In the genomic region with DNA sequence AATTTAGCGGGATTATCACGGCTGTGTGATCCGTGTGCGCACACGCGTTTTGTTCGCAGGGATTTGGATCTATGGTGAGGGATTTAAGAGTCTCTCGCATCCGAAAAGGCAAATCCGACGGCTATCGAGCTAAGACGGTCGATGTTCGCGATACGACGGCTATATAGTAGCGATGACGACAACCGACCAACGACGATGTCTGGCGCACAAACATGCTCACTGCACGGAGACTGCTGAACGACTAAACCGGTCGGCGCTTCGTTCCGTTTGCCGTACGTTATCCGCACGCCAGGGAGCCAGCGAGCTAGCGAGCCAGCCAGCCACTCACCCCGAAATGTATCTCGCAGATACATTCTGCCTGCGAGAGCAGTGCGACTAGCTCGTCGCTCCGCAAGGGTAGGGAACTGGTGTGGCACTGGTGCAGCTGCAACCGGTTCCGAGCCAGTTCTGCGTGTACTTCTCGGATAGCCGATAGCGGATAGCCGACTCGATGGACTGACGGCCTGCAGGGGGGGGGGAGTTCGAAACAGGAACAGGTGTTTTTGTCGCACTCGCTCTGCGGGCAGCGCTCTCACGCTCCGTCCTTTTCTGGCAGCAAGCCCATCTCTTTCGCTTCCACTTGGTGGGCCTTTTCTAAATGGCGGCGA, we compare ENCODE assay signal across 7 fruit fly cellular contexts.
TF ChIP-seq lines count a peak whose summit lies in the region.

TSS of gene tup (minus strand) at position 248 of the 647 bp plus-strand sequence.

- peak; percentile 39 to 45 for TF ChIP-seq CTCF in S2 (optimal IDR thresholded peaks at IDR 0.05; lab: Kevin White, UChicago)
- TF ChIP-seq CTCF in whole organism, embryonic (GFP tag; optimal IDR thresholded peaks at IDR 0.05; lab: Kevin White, UChicago), result no peak

TF ChIP-seq in whole organism, 6 proteins besides CTCF, POLR2A, EP300 and RAD21:
- peak in 1 of 2 experiments; percentile 18 for TF ChIP-seq EcR (GFP tag; optimal IDR thresholded peaks at IDR 0.05; lab: Kevin White, UChicago)
- peak; percentile 86 for TF ChIP-seq CG8478 (optimal IDR thresholded peaks at IDR 0.05; lab: Kevin White, UChicago)
- no peak for TF ChIP-seq usp (GFP tag; optimal IDR thresholded peaks at IDR 0.05; lab: Kevin White, UChicago)
TF ChIP-seq in whole organism: peak in this region for 2.

TF ChIP-seq in whole organism, adult, 20 proteins besides CTCF, POLR2A, EP300 and RAD21:
- TF ChIP-seq pad (GFP tag; optimal IDR thresholded peaks at IDR 0.05; lab: Kevin White, UChicago), result peak; percentile 87
- no peak for TF ChIP-seq ovo (GFP tag; optimal IDR thresholded peaks at IDR 0.05; lab: Kevin White, UChicago)

TF ChIP-seq in whole organism, embryonic, 481 proteins besides CTCF, POLR2A, EP300 and RAD21 (continues in another document):
- TF ChIP-seq Atf-2 (GFP tag; optimal IDR thresholded peaks at IDR 0.05; lab: Kevin White, UChicago) (no peak), da (GFP tag; optimal IDR thresholded peaks at IDR 0.05; lab: Kevin White, UChicago) (peak; percentile 11), CG6254 (GFP tag; optimal IDR thresholded peaks at IDR 0.05; lab: Kevin White, UChicago) (peak; percentile 12), Nf-YB (GFP tag; optimal IDR thresholded peaks at IDR 0.05; lab: Kevin White, UChicago) (peak; percentile 99), vvl (GFP tag; IDR thresholded peaks at IDR 0.05; lab: Robert Waterston, UW) (peak; percentile 55), HmgD (GFP tag; optimal IDR thresholded peaks at IDR 0.05; lab: Kevin White, UChicago) (peak; percentile 65), CG6175 (GFP tag; IDR thresholded peaks at IDR 0.05; lab: Robert Waterston, UW) (0 out of 3 replicates have a peak, but pooled peaks have one; percentile 13), sc (optimal IDR thresholded peaks at IDR 0.05; lab: Kevin White, UChicago) (no peak), sc (GFP tag; optimal IDR thresholded peaks at IDR 0.05; lab: Kevin White, UChicago) (peak; percentile 3), CG32767 (GFP tag; IDR thresholded peaks at IDR 0.05; lab: Robert Waterston, UW) (peak; percentile 72), ash1 (GFP tag; optimal IDR thresholded peaks at IDR 0.05; lab: Kevin White, UChicago) (peak; percentile 51), CG12769 (tag; optimal IDR thresholded peaks at IDR 0.05; lab: Kevin White, UChicago) (peak; percentile 76), ci (GFP tag; IDR thresholded peaks at IDR 0.05; lab: Robert Waterston, UW) (peak; percentile 73; the same call in 2 of the 3 replicates), CG34224 (GFP tag; IDR thresholded peaks at IDR 0.05; lab: Robert Waterston, UW; ENCODE audit: partially characterized antibody) (0 out of 3 replicates have a peak, but pooled peaks have one; percentile 21), tna (GFP tag; IDR thresholded peaks at IDR 0.05; lab: Robert Waterston, UW; ENCODE audit: partially characterized antibody) (no peak), CG30020 (tag; optimal IDR thresholded peaks at IDR 0.05; lab: Kevin White, UChicago) (no peak), row (GFP tag; IDR thresholded peaks at IDR 0.05; lab: Robert Waterston, UW) (peak; percentile 13; the same call in 1 of the 3 replicates)

TF ChIP-seq in whole organism, prepupa, 60 proteins besides CTCF, POLR2A, EP300 and RAD21 (continues in another document):
- TF ChIP-seq Eip78C (GFP tag; lab: Kevin White, UChicago), result peak; percentile 81
- TF ChIP-seq Met (GFP tag; optimal IDR thresholded peaks at IDR 0.05; lab: Kevin White, UChicago), result peak; percentile 2
- TF ChIP-seq spab (GFP tag; optimal IDR thresholded peaks at IDR 0.05; lab: Kevin White, UChicago), result no peak
- peak; percentile 44 for TF ChIP-seq svp (GFP tag; lab: Kevin White, UChicago)
- no peak for TF ChIP-seq Blimp-1 (GFP tag; optimal IDR thresholded peaks at IDR 0.05; lab: Kevin White, UChicago)
- peak; percentile 50; the same call in 2 of the 3 replicates for TF ChIP-seq CG6163 (GFP tag; IDR thresholded peaks at IDR 0.05; lab: Robert Waterston, UW)
- no peak for TF ChIP-seq dsx (GFP tag; optimal IDR thresholded peaks at IDR 0.05; lab: Kevin White, UChicago; ENCODE audit: poor library complexity, severe bottlenecking)
- peak; percentile 29 for TF ChIP-seq esn (GFP tag; optimal IDR thresholded peaks at IDR 0.05; lab: Kevin White, UChicago)
- no peak for TF ChIP-seq CG3032 (tag; optimal IDR thresholded peaks at IDR 0.05; lab: Kevin White, UChicago)
- 0 out of 2 replicates have a peak, but pooled peaks have one; percentile 10 for TF ChIP-seq Gug (GFP tag; IDR thresholded peaks at IDR 0.05; lab: Robert Waterston, UW)
- TF ChIP-seq fkh (GFP tag; optimal IDR thresholded peaks at IDR 0.05; lab: Kevin White, UChicago), result peak; percentile 11
- TF ChIP-seq CG6854 (GFP tag; optimal IDR thresholded peaks at IDR 0.05; lab: Kevin White, UChicago), result no peak
- TF ChIP-seq CG8119 (GFP tag; IDR thresholded peaks at IDR 0.05; lab: Robert Waterston, UW), result peak; percentile 49; the same call in 1 of the 3 replicates
- peak; percentile 75 for TF ChIP-seq CG1621 (tag; optimal IDR thresholded peaks at IDR 0.05; lab: Kevin White, UChicago)
- peak; percentile 4 for TF ChIP-seq Hr4 (GFP tag; optimal IDR thresholded peaks at IDR 0.05; lab: Kevin White, UChicago)
- peak; percentile 58 to 61 for TF ChIP-seq ss (GFP tag; optimal IDR thresholded peaks at IDR 0.05; lab: Kevin White, UChicago)
- TF ChIP-seq vri (GFP tag; optimal IDR thresholded peaks at IDR 0.05; lab: Kevin White, UChicago), result no peak
- TF ChIP-seq CG7368 (GFP tag; optimal IDR thresholded peaks at IDR 0.05; lab: Kevin White, UChicago), result peak; percentile 12
- no peak for TF ChIP-seq CG8632 (GFP tag; optimal IDR thresholded peaks at IDR 0.05; lab: Kevin White, UChicago)

TF ChIP-seq in whole organism, pupa, 21 proteins besides CTCF, POLR2A, EP300 and RAD21:
- TF ChIP-seq EcR (GFP tag; optimal IDR thresholded peaks at IDR 0.05; lab: Kevin White, UChicago) (peak; percentile 70), CG4496 (GFP tag; IDR thresholded peaks at IDR 0.05; lab: Robert Waterston, UW) (peak; percentile 67; the same call in 2 of the 3 replicates), CG14655 (GFP tag; optimal IDR thresholded peaks at IDR 0.05; lab: Kevin White, UChicago) (no peak), CG8301 (tag; optimal IDR thresholded peaks at IDR 0.05; lab: Kevin White, UChicago) (no peak), CG13204 (GFP tag; optimal IDR thresholded peaks at IDR 0.05; lab: Kevin White, UChicago) (peak; percentile 51), D1 (tag; optimal IDR thresholded peaks at IDR 0.05; lab: Kevin White, UChicago) (peak; percentile 7), fd96Ca (GFP tag; IDR thresholded peaks at IDR 0.05; lab: Robert Waterston, UW) (peak; percentile 28; the same call in 1 of the 3 replicates), CG32121 (GFP tag; IDR thresholded peaks at IDR 0.05; lab: Robert Waterston, UW) (peak; percentile 33; the same call in 1 of the 2 replicates), Pif1A (GFP tag; optimal IDR thresholded peaks at IDR 0.05; lab: Kevin White, UChicago) (peak; percentile 16), CG34367 (tag; optimal IDR thresholded peaks at IDR 0.05; lab: Kevin White, UChicago) (no peak)

TF ChIP-seq in whole organism, wandering third instar larva, 38 proteins besides CTCF, POLR2A, EP300 and RAD21 (continues in another document):
- TF ChIP-seq pan (optimal IDR thresholded peaks at IDR 0.05; lab: Kevin White, UChicago) (no peak), Vsx2 (GFP tag; optimal IDR thresholded peaks at IDR 0.05; lab: Kevin White, UChicago; ENCODE audit: partially characterized antibody) (peak; percentile 91), Abd-B (GFP tag; optimal IDR thresholded peaks at IDR 0.05; lab: Kevin White, UChicago) (no peak), rgr (GFP tag; optimal IDR thresholded peaks at IDR 0.05; lab: Kevin White, UChicago) (peak; percentile 24), Rel (GFP tag; optimal IDR thresholded peaks at IDR 0.05; lab: Kevin White, UChicago) (no peak), Rel (tag; optimal IDR thresholded peaks at IDR 0.05; lab: Kevin White, UChicago) (peak; percentile 21), CrebA (GFP tag; optimal IDR thresholded peaks at IDR 0.05; lab: Kevin White, UChicago; ENCODE audit: borderline replicate concordance) (no peak), dmrt93B (GFP tag; optimal IDR thresholded peaks at IDR 0.05; lab: Kevin White, UChicago) (no peak), woc (GFP tag; optimal IDR thresholded peaks at IDR 0.05; lab: Kevin White, UChicago) (no peak), usp (GFP tag; optimal IDR thresholded peaks at IDR 0.05; lab: Kevin White, UChicago) (no peak), fru (GFP tag; optimal IDR thresholded peaks at IDR 0.05; lab: Kevin White, UChicago) (no peak), Myc (optimal IDR thresholded peaks at IDR 0.05; lab: Kevin White, UChicago) (no peak), Hr78 (GFP tag; optimal IDR thresholded peaks at IDR 0.05; lab: Kevin White, UChicago) (no peak), h (GFP tag; optimal IDR thresholded peaks at IDR 0.05; lab: Kevin White, UChicago) (peak; percentile 41), dsf (GFP tag; optimal IDR thresholded peaks at IDR 0.05; lab: Kevin White, UChicago; ENCODE audit: borderline replicate concordance) (no peak), ey (GFP tag; optimal IDR thresholded peaks at IDR 0.05; lab: Kevin White, UChicago) (no peak), Hnf4 (GFP tag; optimal IDR thresholded peaks at IDR 0.05; lab: Kevin White, UChicago) (no peak), Sp1 (GFP tag; optimal IDR thresholded peaks at IDR 0.05; lab: Kevin White, UChicago) (peak; percentile 7), CG32264 (GFP tag; optimal IDR thresholded peaks at IDR 0.05; lab: Kevin White, UChicago) (no peak), brk (GFP tag; optimal IDR thresholded peaks at IDR 0.05; lab: Kevin White, UChicago) (no peak), sage (GFP tag; optimal IDR thresholded peaks at IDR 0.05; lab: Kevin White, UChicago) (no peak), Dfd (GFP tag; optimal IDR thresholded peaks at IDR 0.05; lab: Kevin White, UChicago) (no peak), psq (GFP tag; optimal IDR thresholded peaks at IDR 0.05; lab: Kevin White, UChicago) (peak; percentile 12), dl (GFP tag; optimal IDR thresholded peaks at IDR 0.05; lab: Kevin White, UChicago; ENCODE audit: insufficient read depth in 1 of 2, partially characterized antibody in 2 of 2) (peak; percentile 10 to 73), N (GFP tag; optimal IDR thresholded peaks at IDR 0.05; lab: Kevin White, UChicago) (no peak), tai (GFP tag; optimal IDR thresholded peaks at IDR 0.05; lab: Kevin White, UChicago) (no peak), CG9705 (GFP tag; optimal IDR thresholded peaks at IDR 0.05; lab: Kevin White, UChicago) (no peak), lola (GFP tag; optimal IDR thresholded peaks at IDR 0.05; lab: Kevin White, UChicago) (no peak), Mio (GFP tag; optimal IDR thresholded peaks at IDR 0.05; lab: Kevin White, UChicago) (no peak), GATAd (GFP tag; optimal IDR thresholded peaks at IDR 0.05; lab: Kevin White, UChicago) (no peak), br (GFP tag; optimal IDR thresholded peaks at IDR 0.05; lab: Kevin White, UChicago) (peak; percentile 9), HLH106 (tag; optimal IDR thresholded peaks at IDR 0.05; lab: Kevin White, UChicago) (no peak), Dif (GFP tag; optimal IDR thresholded peaks at IDR 0.05; lab: Kevin White, UChicago; ENCODE audit: partially characterized antibody) (peak; percentile 94)
